Worm (Caenorhabditis elegans) whole organism, L3 larva: ENCODE results near the gene F38A5.8.

ENCODE experiments used
- R02D3.7 ChIP-seq: fragments of 150-350 bp; optimal IDR thresholded peaks from 2 replicates; lab custom pipeline; 2014; ENCODE audit warnings: missing biosample characterization, missing genetic modification characterization
- ZK546.5 ChIP-seq: sonication (generic microtip); optimal IDR thresholded peaks from 2 replicates; lab custom pipeline; 2017; ENCODE audit warnings: missing biosample characterization, missing genetic modification characterization
- aly-2 ChIP-seq: fragments of 150-350 bp; optimal IDR thresholded peaks from 2 replicates; lab custom pipeline; 2014; ENCODE audit warnings: missing biosample characterization, missing genetic modification characterization
- ama-1 ChIP-seq: fragments of 150-350 bp; optimal IDR thresholded peaks from 2 replicates; lab custom pipeline; 2018
- ceh-16 ChIP-seq: sonication (generic microtip); optimal IDR thresholded peaks from 2 replicates; lab custom pipeline; 2017; ENCODE audit warnings: missing biosample characterization, missing genetic modification characterization
- ceh-28 ChIP-seq: fragments of 150-350 bp; optimal IDR thresholded peaks from 2 replicates; lab custom pipeline; 2014; ENCODE audit warnings: missing biosample characterization, missing genetic modification reagents, missing genetic modification characterization
- ceh-9 ChIP-seq: sonication (generic microtip); optimal IDR thresholded peaks from 2 replicates; lab custom pipeline; 2018; ENCODE audit warnings: missing biosample characterization, missing genetic modification characterization
- daf-12 ChIP-seq: fragments of 150-350 bp; optimal IDR thresholded peaks from 2 replicates; lab custom pipeline; 2014; ENCODE audit warnings: missing biosample characterization, missing genetic modification reagents, missing genetic modification characterization
- egl-5 ChIP-seq: fragments of 150-350 bp; optimal IDR thresholded peaks from 2 replicates; lab custom pipeline; 2017; ENCODE audit warnings: missing biosample characterization, missing genetic modification reagents, missing genetic modification characterization, inconsistent platforms
- elt-1 ChIP-seq: fragments of 150-350 bp; optimal IDR thresholded peaks from 2 replicates; lab custom pipeline; 2014; ENCODE audit warnings: missing biosample characterization, missing genetic modification characterization
- elt-2 ChIP-seq: sonication (generic microtip); optimal IDR thresholded peaks from 2 replicates; lab custom pipeline; 2016; ENCODE audit warnings: missing genetic modification reagents, mild to moderate bottlenecking, missing genetic modification characterization, missing compliant biosample characterization
- elt-3 ChIP-seq, 3 experiments: fragments of 150-350 bp in 1 of 3; sonication (generic microtip) in 2 of 3; optimal IDR thresholded peaks; 2 replicates in 2 of 3; 4 replicates in 1 of 3; lab custom pipeline; 2014 to 2017; ENCODE audit warnings: missing biosample characterization in 3 of 3, missing genetic modification characterization in 3 of 3
- eor-1 ChIP-seq, 2 experiments: fragments of 150-350 bp; optimal IDR thresholded peaks; 2 replicates each; lab custom pipeline; 2014 to 2018; ENCODE audit warnings: missing biosample characterization in 2 of 2, missing genetic modification characterization in 2 of 2
- fkh-10 ChIP-seq: sonication (generic microtip); optimal IDR thresholded peaks from 2 replicates; lab custom pipeline; 2017; ENCODE audit warnings: missing biosample characterization, missing genetic modification reagents, missing genetic modification characterization
- fkh-2 ChIP-seq: fragments of 150-350 bp; optimal IDR thresholded peaks from 2 replicates; lab custom pipeline; 2014; ENCODE audit warnings: missing biosample characterization, missing genetic modification reagents, missing genetic modification characterization
- fos-1 ChIP-seq: fragments of 150-350 bp; optimal IDR thresholded peaks from 2 replicates; lab custom pipeline; 2014; ENCODE audit warnings: missing biosample characterization, missing genetic modification characterization
- hmg-11 ChIP-seq: sonication (generic microtip); optimal IDR thresholded peaks from 2 replicates; lab custom pipeline; 2016; ENCODE audit warnings: missing genetic modification characterization, missing compliant biosample characterization
- jun-1 ChIP-seq: fragments of 150-350 bp; optimal IDR thresholded peaks from 2 replicates; lab custom pipeline; 2014; ENCODE audit warnings: missing biosample characterization, missing genetic modification reagents, missing genetic modification characterization
- lin-15B ChIP-seq: fragments of 150-350 bp; optimal IDR thresholded peaks from 2 replicates; lab custom pipeline; 2014; ENCODE audit warnings: missing biosample characterization, missing genetic modification characterization
- lin-39 ChIP-seq: fragments of 150-350 bp; optimal IDR thresholded peaks from 2 replicates; lab custom pipeline; 2018; ENCODE audit warnings: missing biosample characterization, missing genetic modification reagents, missing genetic modification characterization
- lsy-12 ChIP-seq: sonication (generic microtip); optimal IDR thresholded peaks from 2 replicates; lab custom pipeline; 2016; ENCODE audit warnings: mild to moderate bottlenecking, missing genetic modification characterization, missing compliant biosample characterization
- nfya-1 ChIP-seq: sonication (generic microtip); optimal IDR thresholded peaks from 2 replicates; lab custom pipeline; 2017; ENCODE audit warnings: missing genetic modification characterization, mild to moderate bottlenecking, missing compliant biosample characterization, antibody characterized with exemption, moderate library complexity; ENCODE audit not compliant: insufficient read depth
- nhr-11 ChIP-seq: fragments of 150-350 bp; optimal IDR thresholded peaks from 2 replicates; lab custom pipeline; 2014; ENCODE audit warnings: missing biosample characterization, missing genetic modification characterization
- nhr-237 ChIP-seq: fragments of 150-350 bp; optimal IDR thresholded peaks from 2 replicates; lab custom pipeline; 2014; ENCODE audit warnings: missing biosample characterization, missing genetic modification characterization
- nhr-25 ChIP-seq: sonication (generic microtip); optimal IDR thresholded peaks from 2 replicates; lab custom pipeline; 2017; ENCODE audit warnings: missing biosample characterization, missing genetic modification characterization
- nhr-28 ChIP-seq: fragments of 150-350 bp; optimal IDR thresholded peaks from 2 replicates; lab custom pipeline; 2014; ENCODE audit warnings: missing biosample characterization, missing genetic modification characterization
- nhr-43 ChIP-seq: sonication (generic microtip); optimal IDR thresholded peaks from 2 replicates; lab custom pipeline; 2016; ENCODE audit warnings: mild to moderate bottlenecking, missing genetic modification characterization, missing compliant biosample characterization; ENCODE audit not compliant: poor library complexity, severe bottlenecking
- nhr-67 ChIP-seq: fragments of 150-350 bp; optimal IDR thresholded peaks from 2 replicates; lab custom pipeline; 2014; ENCODE audit warnings: missing biosample characterization, missing genetic modification characterization
- nhr-76 ChIP-seq: fragments of 150-350 bp; sonication (generic microtip); optimal IDR thresholded peaks from 5 replicates; lab custom pipeline; 2014; ENCODE audit warnings: missing biosample characterization, missing genetic modification characterization
- nhr-77 ChIP-seq: fragments of 150-350 bp; optimal IDR thresholded peaks from 2 replicates; lab custom pipeline; 2014; ENCODE audit warnings: missing biosample characterization, missing genetic modification characterization
- pha-4 ChIP-seq: fragments of 150-350 bp; optimal IDR thresholded peaks from 2 replicates; lab custom pipeline; 2014; ENCODE audit warnings: missing biosample characterization, missing genetic modification reagents, missing genetic modification characterization
- sea-2 ChIP-seq: fragments of 150-350 bp; sonication (generic microtip); optimal IDR thresholded peaks from 4 replicates; lab custom pipeline; 2014; ENCODE audit warnings: missing biosample characterization, missing genetic modification reagents, missing genetic modification characterization
- skn-1 ChIP-seq: fragments of 150-350 bp; optimal IDR thresholded peaks from 2 replicates; lab custom pipeline; 2014; ENCODE audit warnings: missing biosample characterization, missing genetic modification characterization
- snpc-4 ChIP-seq: fragments of 150-350 bp; optimal IDR thresholded peaks from 2 replicates; lab custom pipeline; 2014; ENCODE audit warnings: missing biosample characterization, missing genetic modification characterization
- tbx-2 ChIP-seq: sonication (generic microtip); optimal IDR thresholded peaks from 2 replicates; lab custom pipeline; 2016; ENCODE audit warnings: mild to moderate bottlenecking, missing genetic modification characterization, missing compliant biosample characterization
- unc-39 ChIP-seq: sonication (generic microtip); optimal IDR thresholded peaks from 4 replicates; lab custom pipeline; 2017; ENCODE audit warnings: missing biosample characterization, missing genetic modification characterization
- ztf-4 ChIP-seq: fragments of 150-350 bp; optimal IDR thresholded peaks from 2 replicates; lab custom pipeline; 2014; ENCODE audit warnings: missing biosample characterization, missing genetic modification characterization

F38A5.8 gene

ce11 chrIV:6606587-6606986 is 7.0 kb downstream of the F38A5.8 start:
- TF ChIP-seq lin-39 (tag; lab: Kevin White, UChicago) (no peak), snpc-4 (tag; lab: Kevin White, UChicago) (no peak), aly-2 (tag; lab: Kevin White, UChicago) (no peak), jun-1 (tag; lab: Kevin White, UChicago) (no peak), fkh-2 (tag; lab: Kevin White, UChicago) (no peak), nhr-25 (tag; lab: Kevin White, UChicago) (peak; percentile 3), fkh-10 (no peak), ama-1 (lab: Kevin White, UChicago) (peak; percentile 14), eor-1 (tag; optimal IDR thresholded peaks at IDR 0.05; lab: Kevin White, UChicago) (no peak), nhr-76 (tag; lab: Kevin White, UChicago) (no peak), pha-4 (tag; lab: Kevin White, UChicago) (peak; percentile 38), nhr-28 (no peak), lsy-12 (no peak)

ce11 chrIV:6607059-6607458 is 7.5 kb downstream of the F38A5.8 start:
- TF ChIP-seq nhr-67 (tag; lab: Kevin White, UChicago) (no peak), elt-1 (no peak), fkh-2 (tag; lab: Kevin White, UChicago) (no peak), unc-39 (no peak), lin-15B (tag; lab: Kevin White, UChicago) (no peak), elt-2 (tag; lab: Kevin White, UChicago) (peak; percentile 56)

ce11 chrIV:6613296-6613695 is 13.7 kb downstream of the F38A5.8 start, which contains the start of gene drh-1:
Gene drh-1, minus strand, starts transcription at chrIV:6613353.
- no peak for TF ChIP-seq unc-39
- no peak for TF ChIP-seq eor-1 (tag; optimal IDR thresholded peaks at IDR 0.05; lab: Kevin White, UChicago)
- no peak for TF ChIP-seq nhr-77 (tag; lab: Kevin White, UChicago)
- no peak for TF ChIP-seq sea-2
- TF ChIP-seq ztf-4 (tag; lab: Kevin White, UChicago), result no peak
- no peak for TF ChIP-seq jun-1 (tag; lab: Kevin White, UChicago)
- no peak for TF ChIP-seq skn-1 (tag; lab: Kevin White, UChicago)
- no peak for TF ChIP-seq ceh-9 (tag; lab: Kevin White, UChicago)
- peak; percentile 12 for TF ChIP-seq ama-1 (lab: Kevin White, UChicago)
- TF ChIP-seq elt-1, result no peak
- no peak for TF ChIP-seq ceh-28 (tag; lab: Kevin White, UChicago)
- TF ChIP-seq hmg-11 (tag; lab: Kevin White, UChicago), result peak; percentile 23
- no peak for TF ChIP-seq elt-3 (tag; optimal IDR thresholded peaks at IDR 0.05; lab: Kevin White, UChicago)
- TF ChIP-seq daf-12 (tag; lab: Kevin White, UChicago), result no peak
- TF ChIP-seq fkh-2 (tag; lab: Kevin White, UChicago), result no peak
- peak; percentile 22 for TF ChIP-seq elt-2 (tag; lab: Kevin White, UChicago)
- no peak for TF ChIP-seq R02D3.7 (tag; lab: Kevin White, UChicago)
- peak; percentile 63 for TF ChIP-seq pha-4 (tag; lab: Kevin White, UChicago)
- no peak for TF ChIP-seq lin-39 (tag; lab: Kevin White, UChicago)
- no peak for TF ChIP-seq ceh-16 (tag; lab: Kevin White, UChicago)
- TF ChIP-seq nhr-11 (tag; lab: Kevin White, UChicago), result no peak
- no peak for TF ChIP-seq nhr-237
- peak; percentile 44 for TF ChIP-seq nfya-1
- no peak for TF ChIP-seq tbx-2 (tag; lab: Kevin White, UChicago)
- TF ChIP-seq fos-1, result no peak
- no peak for TF ChIP-seq nhr-28
- no peak for TF ChIP-seq snpc-4 (tag; lab: Kevin White, UChicago)
- TF ChIP-seq lin-15B (tag; lab: Kevin White, UChicago), result no peak

ce11 chrIV:6618607-6619006 is 19.1 kb downstream of the F38A5.8 start:
- TF ChIP-seq nfya-1 (peak; percentile 8), nhr-77 (tag; lab: Kevin White, UChicago) (no peak), elt-2 (tag; lab: Kevin White, UChicago) (peak; percentile 29), pha-4 (tag; lab: Kevin White, UChicago) (peak; percentile 19)

ce11 chrIV:6621252-6621651 is 21.7 kb downstream of the F38A5.8 start, which contains the start of gene C01B10.3:
Gene C01B10.3, minus strand, starts transcription at chrIV:6621352.
- TF ChIP-seq nhr-28, result no peak
- TF ChIP-seq eor-1 (tag; optimal IDR thresholded peaks at IDR 0.05; lab: Kevin White, UChicago), result no peak
- TF ChIP-seq unc-39, result no peak
- TF ChIP-seq egl-5, result no peak
- TF ChIP-seq ZK546.5 (tag; lab: Kevin White, UChicago), result no peak
- TF ChIP-seq nhr-25 (tag; lab: Kevin White, UChicago), result no peak
- TF ChIP-seq nhr-237, result no peak
- no peak for TF ChIP-seq nhr-43
- TF ChIP-seq ceh-9 (tag; lab: Kevin White, UChicago), result no peak
- TF ChIP-seq fos-1, result no peak
- TF ChIP-seq elt-3 (tag; optimal IDR thresholded peaks at IDR 0.05; lab: Kevin White, UChicago), result no peak
